Fruit fly (Drosophila melanogaster): ENCODE data around the gene Lsp1beta.

Lsp1beta gene

DNA sequence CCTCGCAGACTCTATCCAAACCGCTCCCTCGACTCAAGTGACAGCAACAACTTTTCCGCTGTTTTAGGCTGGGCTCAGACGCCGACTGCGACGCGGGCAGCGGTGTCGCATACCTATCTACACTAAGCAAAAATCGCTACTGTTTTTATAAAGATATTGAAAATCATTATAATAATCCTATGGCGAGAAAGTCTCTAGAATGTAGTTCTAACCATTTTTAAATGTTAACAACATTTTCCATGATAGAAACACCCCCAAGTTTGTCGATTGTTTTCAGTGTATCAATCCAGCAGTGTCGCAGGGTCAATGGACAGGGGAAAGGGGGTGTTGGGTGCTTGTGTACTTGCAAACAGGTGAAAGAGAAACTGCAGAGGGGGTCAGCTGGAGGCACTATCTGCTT is 32.4 kb upstream of the Lsp1beta start (continued):
- TF ChIP-seq HLHmδ (GFP tag; optimal IDR thresholded peaks at IDR 0.05) (no peak), h (optimal IDR thresholded peaks at IDR 0.05) (no peak), TFAM (GFP tag; optimal IDR thresholded peaks at IDR 0.05) (peak; percentile 85), sim (GFP tag; IDR thresholded peaks at IDR 0.05) (peak; percentile 94), CG8281 (tag; optimal IDR thresholded peaks at IDR 0.05) (peak; percentile 92), D (optimal IDR thresholded peaks at IDR 0.05) (no peak), D (GFP tag; optimal IDR thresholded peaks at IDR 0.05) (peak; percentile 90), CG14860 (GFP tag; IDR thresholded peaks at IDR 0.05; ENCODE audit: partially characterized antibody) (no peak), prd (optimal IDR thresholded peaks at IDR 0.05) (no peak), prd (GFP tag; IDR thresholded peaks at IDR 0.05) (peak; percentile 97), CG34376 (GFP tag; optimal IDR thresholded peaks at IDR 0.05) (peak; percentile 84), fd64A (GFP tag; optimal IDR thresholded peaks at IDR 0.05) (peak; percentile 91), CG1832 (GFP tag; optimal IDR thresholded peaks at IDR 0.05) (peak; percentile 57), ewg (GFP tag; optimal IDR thresholded peaks at IDR 0.05) (peak; percentile 91), CG2875 (GFP tag; optimal IDR thresholded peaks at IDR 0.05) (peak; percentile 93), Bteb2 (GFP tag; optimal IDR thresholded peaks at IDR 0.05) (peak; percentile 94), sqz (GFP tag; optimal IDR thresholded peaks at IDR 0.05) (peak; percentile 91), CG6654 (GFP tag; optimal IDR thresholded peaks at IDR 0.05) (peak; percentile 77), CG11247 (GFP tag; IDR thresholded peaks at IDR 0.05) (peak; percentile 95), Ravus (GFP tag; IDR thresholded peaks at IDR 0.05) (peak; percentile 92), knrl (GFP tag; IDR thresholded peaks at IDR 0.05; ENCODE audit: partially characterized antibody) (no peak), CG13894 (tag; optimal IDR thresholded peaks at IDR 0.05) (peak; percentile 88), CG43689 (GFP tag; IDR thresholded peaks at IDR 0.05) (peak; percentile 91), CG14710 (tag; optimal IDR thresholded peaks at IDR 0.05) (peak; percentile 93), tup (GFP tag; optimal IDR thresholded peaks at IDR 0.05) (peak; percentile 91), GATAe (GFP tag; conservative IDR thresholded peaks at IDR 0.05) (peak; percentile 56), CG17361 (GFP tag; IDR thresholded peaks at IDR 0.05) (peak; percentile 96), CG9932 (GFP tag; IDR thresholded peaks at IDR 0.05) (peak; percentile 95), CG6689 (GFP tag; IDR thresholded peaks at IDR 0.05) (peak; percentile 95), sr (GFP tag; IDR thresholded peaks at IDR 0.05) (peak; percentile 88; the same call in 2 of the 3 replicates), CG13123 (GFP tag; optimal IDR thresholded peaks at IDR 0.05) (peak; percentile 92), E2f1 (GFP tag; IDR thresholded peaks at IDR 0.05) (peak; percentile 95), Max (GFP tag; optimal IDR thresholded peaks at IDR 0.05) (peak; percentile 96), bcd (GFP tag; optimal IDR thresholded peaks at IDR 0.05) (peak; percentile 96), Xbp1 (GFP tag; optimal IDR thresholded peaks at IDR 0.05) (peak; percentile 97), jumu (GFP tag; optimal IDR thresholded peaks at IDR 0.05) (peak; percentile 95), CG7357 (GFP tag; IDR thresholded peaks at IDR 0.05) (peak; percentile 88), hb (GFP tag; IDR thresholded peaks at IDR 0.05; ENCODE audit: partially characterized antibody) (no peak), sc (optimal IDR thresholded peaks at IDR 0.05) (no peak), sc (GFP tag; optimal IDR thresholded peaks at IDR 0.05) (peak; percentile 90), CG4730 (GFP tag; IDR thresholded peaks at IDR 0.05) (peak; percentile 91), Sry-δ (GFP tag; optimal IDR thresholded peaks at IDR 0.05) (peak; percentile 70), pros (GFP tag; optimal IDR thresholded peaks at IDR 0.05) (peak; percentile 49), CG7271 (tag; optimal IDR thresholded peaks at IDR 0.05) (peak; percentile 90), CG3838 (GFP tag; optimal IDR thresholded peaks at IDR 0.05) (peak; percentile 88), CG14014 (GFP tag; IDR thresholded peaks at IDR 0.05) (peak; percentile 97), dysf (GFP tag; IDR thresholded peaks at IDR 0.05) (peak; percentile 97), Rfx (GFP tag; IDR thresholded peaks at IDR 0.05) (peak; percentile 98), CG1603 (tag; optimal IDR thresholded peaks at IDR 0.05) (peak; percentile 97), Dip2 (GFP tag; IDR thresholded peaks at IDR 0.05) (peak; percentile 63), usp (GFP tag; optimal IDR thresholded peaks at IDR 0.05) (no peak), Side (GFP tag; optimal IDR thresholded peaks at IDR 0.05) (peak; percentile 97), grn (GFP tag; optimal IDR thresholded peaks at IDR 0.05) (peak; percentile 86)

All from whole organism, embryonic.